Fruit fly (Drosophila melanogaster): ENCODE data around the gene lcs.

Gene lcs

dm6 chrX:21349800-21350309 is 47.3 kb downstream of the lcs start, which contains the start of the genes peng and sol (continued):
- TF ChIP-seq Trl (optimal IDR thresholded peaks at IDR 0.05) (no peak), Trl (GFP tag; optimal IDR thresholded peaks at IDR 0.05) (peak; percentile 58), schlank (tag; optimal IDR thresholded peaks at IDR 0.05) (peak; percentile 47), CG9727 (GFP tag; optimal IDR thresholded peaks at IDR 0.05) (peak; percentile 84), Oaz (GFP tag; IDR thresholded peaks at IDR 0.05) (peak; percentile 54), NC2β (GFP tag; optimal IDR thresholded peaks at IDR 0.05) (peak; percentile 51), CG7271 (tag; optimal IDR thresholded peaks at IDR 0.05) (peak; percentile 12), CG14441 (GFP tag; IDR thresholded peaks at IDR 0.05) (peak; percentile 73), btn (GFP tag; optimal IDR thresholded peaks at IDR 0.05) (peak; percentile 52), trh (GFP tag; optimal IDR thresholded peaks at IDR 0.05) (peak; percentile 46), vnd (GFP tag; IDR thresholded peaks at IDR 0.05; ENCODE audit: partially characterized antibody) (no peak), knrl (GFP tag; IDR thresholded peaks at IDR 0.05; ENCODE audit: partially characterized antibody) (no peak), CG2199 (GFP tag; IDR thresholded peaks at IDR 0.05) (no peak), ase (GFP tag; IDR thresholded peaks at IDR 0.05) (0 out of 3 replicates have a peak, but pooled peaks have one; percentile 15), Opbp (GFP tag; IDR thresholded peaks at IDR 0.05; ENCODE audit: partially characterized antibody) (no peak), br (optimal IDR thresholded peaks at IDR 0.05) (no peak), aop (GFP tag; IDR thresholded peaks at IDR 0.05) (no peak), Ets97D (GFP tag; optimal IDR thresholded peaks at IDR 0.05) (peak; percentile 66), sqz (GFP tag; optimal IDR thresholded peaks at IDR 0.05) (no peak), Eip74EF (GFP tag; optimal IDR thresholded peaks at IDR 0.05) (no peak), Ets65A (GFP tag) (peak; percentile 96), CG13123 (GFP tag; optimal IDR thresholded peaks at IDR 0.05) (peak; percentile 53), CG8765 (GFP tag; IDR thresholded peaks at IDR 0.05) (no peak; the same call in 1 of the 2 replicates), trem (tag; optimal IDR thresholded peaks at IDR 0.05) (peak; percentile 56), CG3847 (GFP tag; IDR thresholded peaks at IDR 0.05) (peak; percentile 69), Dp (GFP tag; optimal IDR thresholded peaks at IDR 0.05) (no peak), Meics (GFP tag; optimal IDR thresholded peaks at IDR 0.05) (peak; percentile 72), pzg (GFP tag; optimal IDR thresholded peaks at IDR 0.05) (peak; percentile 42), CG10979 (tag; optimal IDR thresholded peaks at IDR 0.05) (peak; percentile 55), luna (GFP tag; optimal IDR thresholded peaks at IDR 0.05) (peak; percentile 32), CrebB (tag; optimal IDR thresholded peaks at IDR 0.05) (no peak), Nf-YA (GFP tag; IDR thresholded peaks at IDR 0.05) (no peak), D (optimal IDR thresholded peaks at IDR 0.05) (no peak), D (GFP tag; optimal IDR thresholded peaks at IDR 0.05) (peak; percentile 44), pita (GFP tag; optimal IDR thresholded peaks at IDR 0.05) (no peak), CG17385 (GFP tag; optimal IDR thresholded peaks at IDR 0.05) (peak; percentile 76), fd102C (GFP tag; optimal IDR thresholded peaks at IDR 0.05) (no peak), org-1 (GFP tag; optimal IDR thresholded peaks at IDR 0.05) (peak; percentile 59), CG16813 (GFP tag; IDR thresholded peaks at IDR 0.05; ENCODE audit: partially characterized antibody) (no peak), CG11560 (tag; IDR thresholded peaks at IDR 0.05) (0 out of 3 replicates have a peak, but pooled peaks have one; percentile 43), CG12744 (GFP tag; optimal IDR thresholded peaks at IDR 0.05) (peak; percentile 46), eve (GFP tag; optimal IDR thresholded peaks at IDR 0.05) (no peak), ftz-f1 (GFP tag; optimal IDR thresholded peaks at IDR 0.05) (peak; percentile 49), CG4730 (GFP tag; IDR thresholded peaks at IDR 0.05) (peak; percentile 23; the same call in 1 of the 2 replicates), exex (tag; optimal IDR thresholded peaks at IDR 0.05) (no peak), so (GFP tag; IDR thresholded peaks at IDR 0.05) (no peak), CG17912 (GFP tag; optimal IDR thresholded peaks at IDR 0.05) (no peak), HHEX (GFP tag; optimal IDR thresholded peaks at IDR 0.05) (peak; percentile 75), CG14710 (tag; optimal IDR thresholded peaks at IDR 0.05) (peak; percentile 80), Max (GFP tag; optimal IDR thresholded peaks at IDR 0.05) (peak; percentile 80), Hr51 (GFP tag; optimal IDR thresholded peaks at IDR 0.05) (peak; percentile 16 to 74)
